Fruit fly (Drosophila melanogaster) whole organism, embryonic: ENCODE results near the gene CG13842.

ENCODE experiments used
- Aef1 ChIP-seq: fragments of 200-800 bp; sonication (Bioruptor generic); IDR thresholded peaks from 3 replicates; pipeline ENCODE4 v1.3.6; 2022; ENCODE audit warnings: missing biosample characterization, missing genetic modification characterization
- Antp ChIP-seq: fragments of 200-800 bp; sonication (Bioruptor generic); optimal IDR thresholded peaks from 3 replicates; lab custom pipeline; 2016; ENCODE audit warnings: missing biosample characterization, missing genetic modification characterization
- Awh ChIP-seq: fragments of 200-800 bp; sonication (Bioruptor generic); IDR thresholded peaks from 2 replicates; pipeline ENCODE4, ENCODE4 v1.3.6; 2022; ENCODE audit warnings: missing biosample characterization, missing genetic modification characterization
- CG11093 ChIP-seq: fragments of 200-800 bp; sonication (Bioruptor generic); IDR thresholded peaks from 3 replicates; pipeline ENCODE4 v1.3.6; 2022; ENCODE audit warnings: missing biosample characterization, missing genetic modification characterization
- CG11247 ChIP-seq: fragments of 200-800 bp; sonication (Bioruptor generic); IDR thresholded peaks from 2 replicates; pipeline ENCODE4 v1.3.6; 2022; ENCODE audit warnings: missing biosample characterization, missing genetic modification characterization
- CG12942 ChIP-seq: fragments of 200-800 bp; sonication (Bioruptor generic); optimal IDR thresholded peaks from 3 replicates; lab custom pipeline; 2016; ENCODE audit warnings: missing biosample characterization, missing genetic modification characterization
- CG17328 ChIP-seq: fragments of 200-800 bp; sonication (Bioruptor generic); IDR thresholded peaks from 2 replicates; pipeline ENCODE4 v1.3.6; 2022; ENCODE audit warnings: missing biosample characterization, missing genetic modification characterization
- CG1832 ChIP-seq: fragments of 200-800 bp; sonication (Bioruptor generic); optimal IDR thresholded peaks from 2 replicates; lab custom pipeline; 2017; ENCODE audit warnings: missing biosample characterization, mild to moderate bottlenecking, missing genetic modification characterization, inconsistent platforms
- CG30020 ChIP-seq: fragments of 200-800 bp; optimal IDR thresholded peaks from 2 replicates; lab custom pipeline; 2019; ENCODE audit warnings: missing biosample characterization, mild to moderate bottlenecking, missing genetic modification characterization, moderate library complexity
- CG30403 ChIP-seq: fragments of 200-800 bp; sonication (Bioruptor generic); optimal IDR thresholded peaks from 3 replicates; lab custom pipeline; 2016; ENCODE audit warnings: missing biosample characterization, missing genetic modification characterization
- CG3847 ChIP-seq: fragments of 200-800 bp; sonication (Bioruptor generic); IDR thresholded peaks from 2 replicates; pipeline ENCODE4 v1.3.6; 2022; ENCODE audit warnings: missing biosample characterization, missing genetic modification characterization
- CoRest ChIP-seq: fragments of 200-800 bp; sonication (Bioruptor generic); optimal IDR thresholded peaks from 3 replicates; lab custom pipeline; 2018; ENCODE audit warnings: missing biosample characterization, mild to moderate bottlenecking, missing genetic modification characterization, moderate library complexity
- Dref ChIP-seq: fragments of 200-800 bp; sonication (Bioruptor generic); IDR thresholded peaks from 2 replicates; pipeline ENCODE4 v1.3.6; 2022; ENCODE audit warnings: missing biosample characterization, missing genetic modification characterization
- Gug ChIP-seq: fragments of 200-800 bp; sonication (Bioruptor generic); IDR thresholded peaks from 4 replicates; pipeline ENCODE4 v1.3.6; 2022; ENCODE audit warnings: missing biosample characterization, missing genetic modification characterization
- HLH3B ChIP-seq: fragments of 200-800 bp; sonication (Bioruptor generic); IDR thresholded peaks from 2 replicates; pipeline ENCODE4 v1.3.6; 2022; ENCODE audit warnings: missing biosample characterization, missing genetic modification characterization
- HLH4C ChIP-seq: fragments of 200-800 bp; sonication (Bioruptor generic); IDR thresholded peaks from 3 replicates; pipeline ENCODE4 v1.3.6; 2022; ENCODE audit warnings: missing biosample characterization, missing genetic modification characterization; ENCODE audit not compliant: partially characterized antibody
- Hmx ChIP-seq: fragments of 200-800 bp; sonication (Bioruptor generic); optimal IDR thresholded peaks from 2 replicates; lab custom pipeline; 2016; ENCODE audit warnings: missing biosample characterization, missing genetic modification characterization
- Hr51 ChIP-seq, 2 experiments: fragments of 200-800 bp; sonication (Bioruptor generic); optimal IDR thresholded peaks; 2 replicates in 1 of 2; 3 replicates in 1 of 2; lab custom pipeline; 2016 to 2018; ENCODE audit warnings: missing biosample characterization in 2 of 2, missing genetic modification characterization in 2 of 2, mild to moderate bottlenecking in 1 of 2, moderate library complexity in 1 of 2
- Jarid2 ChIP-seq: fragments of 200-800 bp; sonication (Bioruptor generic); optimal IDR thresholded peaks from 3 replicates; lab custom pipeline; 2017; ENCODE audit warnings: mild to moderate bottlenecking, missing biosample characterization, missing genetic modification reagents, missing genetic modification characterization
- Med ChIP-seq: fragments of 200-800 bp; sonication (Bioruptor generic); peaks from one replicate; lab custom pipeline; 2016; ENCODE audit warnings: missing biosample characterization, missing genetic modification characterization, mild to moderate bottlenecking, inconsistent platforms, moderate library complexity
- NC2β ChIP-seq: fragments of 200-800 bp; sonication (Bioruptor generic); optimal IDR thresholded peaks from 2 replicates; lab custom pipeline; 2016; ENCODE audit warnings: missing biosample characterization, missing genetic modification characterization
- Opbp ChIP-seq: fragments of 200-800 bp; sonication (Bioruptor generic); IDR thresholded peaks from 3 replicates; pipeline ENCODE4 v1.3.6; 2022; ENCODE audit warnings: missing biosample characterization, missing genetic modification characterization; ENCODE audit not compliant: partially characterized antibody
- Spps ChIP-seq: fragments of 200-800 bp; sonication (Bioruptor generic); optimal IDR thresholded peaks from 2 replicates; lab custom pipeline; 2018; ENCODE audit warnings: missing biosample characterization, mild to moderate bottlenecking, missing genetic modification characterization
- br ChIP-seq: fragments of >200 bp; optimal IDR thresholded peaks from 2 replicates; lab custom pipeline; 2017
- crol ChIP-seq: fragments of 200-800 bp; sonication (Bioruptor generic); IDR thresholded peaks from 2 replicates; pipeline ENCODE4 v1.3.6; 2022; ENCODE audit warnings: missing biosample characterization, missing genetic modification characterization
- danr ChIP-seq: fragments of 200-800 bp; sonication (Bioruptor generic); IDR thresholded peaks from 2 replicates; pipeline ENCODE4 v1.3.6; 2022; ENCODE audit warnings: missing biosample characterization, missing genetic modification characterization
- dm ChIP-seq: fragments of 200-800 bp; sonication (Bioruptor generic); optimal IDR thresholded peaks from 3 replicates; lab custom pipeline; 2016; ENCODE audit warnings: missing biosample characterization, missing genetic modification characterization
- dmrt99B ChIP-seq: fragments of 200-800 bp; sonication (Bioruptor generic); optimal IDR thresholded peaks from 2 replicates; lab custom pipeline; 2018; ENCODE audit warnings: missing biosample characterization, mild to moderate bottlenecking, missing genetic modification characterization, moderate library complexity
- eyg ChIP-seq: fragments of 200-800 bp; sonication (Bioruptor generic); optimal IDR thresholded peaks from 3 replicates; lab custom pipeline; 2016; ENCODE audit warnings: missing biosample characterization, missing genetic modification characterization
- fd64A ChIP-seq: fragments of 200-800 bp; sonication (Bioruptor generic); optimal IDR thresholded peaks from 3 replicates; lab custom pipeline; 2018; ENCODE audit warnings: missing biosample characterization, mild to moderate bottlenecking, missing genetic modification characterization
- fu2 ChIP-seq: fragments of 200-800 bp; sonication (Bioruptor generic); optimal IDR thresholded peaks from 2 replicates; lab custom pipeline; 2016; ENCODE audit warnings: missing biosample characterization, missing genetic modification characterization
- ind ChIP-seq: fragments of 200-800 bp; sonication (Bioruptor generic); optimal IDR thresholded peaks from 3 replicates; lab custom pipeline; 2016; ENCODE audit warnings: missing biosample characterization, missing genetic modification characterization
- jing ChIP-seq: fragments of 200-800 bp; sonication (Bioruptor generic); optimal IDR thresholded peaks from 2 replicates; lab custom pipeline; 2018; ENCODE audit warnings: missing biosample characterization, mild to moderate bottlenecking, missing genetic modification characterization
- mirr ChIP-seq: fragments of 200-800 bp; sonication (Bioruptor generic); optimal IDR thresholded peaks from 3 replicates; lab custom pipeline; 2018; ENCODE audit warnings: missing biosample characterization, mild to moderate bottlenecking, missing genetic modification characterization
- nmo ChIP-seq: fragments of 200-800 bp; sonication (Bioruptor generic); optimal IDR thresholded peaks from 2 replicates; lab custom pipeline; 2018; ENCODE audit warnings: missing biosample characterization, mild to moderate bottlenecking, missing genetic modification characterization, moderate library complexity
- pros ChIP-seq: fragments of 200-800 bp; sonication (Bioruptor generic); optimal IDR thresholded peaks from 3 replicates; lab custom pipeline; 2019; ENCODE audit warnings: missing biosample characterization, mild to moderate bottlenecking, missing genetic modification characterization, moderate library complexity
- tll ChIP-seq, 2 experiments: fragments of 200-800 bp in 1 of 2; fragments of >200 bp in 1 of 2; sonication (Bioruptor generic) in 1 of 2; optimal IDR thresholded peaks; 2 replicates each; lab custom pipeline; 2017 to 2019; ENCODE audit warnings: missing biosample characterization in 2 of 2, missing genetic modification characterization in 2 of 2, mild to moderate bottlenecking in 1 of 2, moderate library complexity in 1 of 2
- twi ChIP-seq: fragments of 200-800 bp; optimal IDR thresholded peaks from 2 replicates; lab custom pipeline; 2019; ENCODE audit warnings: missing biosample characterization, mild to moderate bottlenecking, missing genetic modification characterization, moderate library complexity
- vnd ChIP-seq: fragments of 200-800 bp; sonication (Bioruptor generic); IDR thresholded peaks from 3 replicates; pipeline ENCODE4 v1.3.6; 2022; ENCODE audit warnings: missing biosample characterization, missing genetic modification characterization; ENCODE audit not compliant: partially characterized antibody
- zen2 ChIP-seq: fragments of 200-800 bp; sonication (Bioruptor generic); IDR thresholded peaks from 3 replicates; pipeline ENCODE4 v1.3.6; 2022; ENCODE audit warnings: missing biosample characterization, missing genetic modification characterization; ENCODE audit not compliant: partially characterized antibody
- zf30C ChIP-seq: fragments of 200-800 bp; sonication (Bioruptor generic); optimal IDR thresholded peaks from 3 replicates; lab custom pipeline; 2018; ENCODE audit warnings: missing biosample characterization, mild to moderate bottlenecking, missing genetic modification characterization

Gene CG13842

DNA sequence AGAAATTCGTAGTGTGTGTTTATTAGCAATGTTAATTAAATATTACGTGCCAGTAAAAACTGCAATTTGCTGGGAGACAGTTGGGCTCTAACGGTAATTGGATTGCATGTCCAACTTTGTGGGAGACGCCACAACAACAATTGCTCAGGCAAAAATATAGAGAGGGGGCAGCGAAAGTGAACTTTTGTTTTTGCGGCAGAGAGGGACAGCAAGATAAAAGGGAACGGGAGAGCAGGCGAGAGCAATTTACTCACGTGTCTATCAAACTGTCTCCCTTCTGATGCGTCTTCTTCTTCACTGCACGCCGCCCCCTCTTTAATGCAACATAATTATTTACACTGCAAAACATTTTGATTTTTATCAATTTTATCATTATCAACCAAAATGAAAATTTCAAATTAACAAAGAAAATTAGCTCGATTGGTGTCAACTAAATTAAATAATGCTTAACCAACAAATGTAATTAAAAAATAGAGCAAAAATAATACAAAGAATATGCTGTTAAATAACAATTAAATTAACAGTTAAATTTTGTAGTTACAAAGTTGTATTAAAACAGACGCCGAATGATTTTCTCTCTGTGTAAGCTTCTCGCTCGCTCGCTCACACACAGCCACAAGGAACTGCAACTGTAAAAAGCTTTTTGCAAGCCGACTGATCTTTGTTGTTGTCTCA is 39.7 kb downstream of the CG13842 start (continued):
- TF ChIP-seq nmo (GFP tag; lab: Kevin White, UChicago) (peak; percentile 91), Spps (peak; percentile 79), dm (GFP tag; lab: Kevin White, UChicago) (peak; percentile 35), Jarid2 (GFP tag; lab: Kevin White, UChicago) (peak; percentile 34), CG17328 (GFP tag; lab: Robert Waterston, UW) (peak; percentile 71), Med (peak; percentile 80), Aef1 (GFP tag; lab: Robert Waterston, UW) (peak; percentile 58; the same call in 2 of the 3 replicates), br (no peak), zf30C (GFP tag; lab: Kevin White, UChicago) (peak; percentile 80), vnd (GFP tag; lab: Robert Waterston, UW) (no peak), CG3847 (peak; percentile 24; the same call in 1 of the 2 replicates), CoRest (tag; lab: Kevin White, UChicago) (peak; percentile 83), fu2 (GFP tag; lab: Kevin White, UChicago) (no peak), zen2 (no peak), CG12942 (GFP tag; lab: Kevin White, UChicago) (peak; percentile 68), crol (GFP tag; lab: Robert Waterston, UW) (peak; percentile 47; the same call in 1 of the 2 replicates), tll (GFP tag; optimal IDR thresholded peaks at IDR 0.05; lab: Kevin White, UChicago) (no peak), mirr (GFP tag; lab: Kevin White, UChicago) (no peak), pros (GFP tag; lab: Kevin White, UChicago) (peak; percentile 30), CG11093 (GFP tag; lab: Robert Waterston, UW) (peak; percentile 74; the same call in 1 of the 3 replicates), CG30020 (tag; lab: Kevin White, UChicago) (peak; percentile 50), ind (GFP tag; lab: Kevin White, UChicago) (peak; percentile 81), jing (peak; percentile 75), Dref (GFP tag; lab: Robert Waterston, UW) (no peak), NC2β (GFP tag; lab: Kevin White, UChicago) (peak; percentile 64), CG30403 (GFP tag; lab: Kevin White, UChicago) (peak; percentile 80), eyg (peak; percentile 32), HLH3B (GFP tag; lab: Robert Waterston, UW) (peak; percentile 82), CG1832 (GFP tag; lab: Kevin White, UChicago) (no peak), fd64A (GFP tag; lab: Kevin White, UChicago) (peak; percentile 23), Awh (GFP tag; lab: Robert Waterston, UW) (peak; percentile 75; the same call in 1 of the 2 replicates), Hmx (GFP tag; lab: Kevin White, UChicago) (peak; percentile 25), danr (GFP tag; lab: Robert Waterston, UW) (0 out of 2 replicates have a peak, but pooled peaks have one; percentile 9), twi (peak; percentile 46), Hr51 (GFP tag; optimal IDR thresholded peaks at IDR 0.05; lab: Kevin White, UChicago) (peak; percentile 28 to 88), Opbp (GFP tag; lab: Robert Waterston, UW) (no peak), dmrt99B (tag; lab: Kevin White, UChicago) (peak; percentile 96), CG11247 (GFP tag; lab: Robert Waterston, UW) (0 out of 2 replicates have a peak, but pooled peaks have one; percentile 30), HLH4C (no peak), Gug (GFP tag; lab: Robert Waterston, UW) (no peak), Antp (peak; percentile 2)
